Fruit fly (Drosophila melanogaster) whole organism, embryonic: ENCODE data around the gene Atg12.

Source experiments
- CG11085 ChIP-seq: fragments of 200-800 bp; sonication (Bioruptor generic); IDR thresholded peaks from 2 replicates; pipeline ENCODE4 v1.3.6; 2022; ENCODE audit warnings: missing biosample characterization, missing genetic modification characterization
- CG1233 ChIP-seq: fragments of 200-800 bp; sonication (Bioruptor generic); optimal IDR thresholded peaks from 4 replicates; lab custom pipeline; 2018; ENCODE audit warnings: missing biosample characterization, mild to moderate bottlenecking, missing genetic modification characterization
- CG12391 ChIP-seq: fragments of 200-800 bp; sonication (Bioruptor generic); optimal IDR thresholded peaks from 3 replicates; lab custom pipeline; 2018; ENCODE audit warnings: missing biosample characterization, mild to moderate bottlenecking, missing genetic modification characterization, moderate library complexity
- CG14860 ChIP-seq: fragments of 200-800 bp; sonication (Bioruptor generic); IDR thresholded peaks from 3 replicates; pipeline ENCODE4 v1.3.6; 2022; ENCODE audit warnings: missing biosample characterization, missing genetic modification characterization; ENCODE audit not compliant: partially characterized antibody
- CG15269 ChIP-seq: fragments of 200-800 bp; sonication (Bioruptor generic); optimal IDR thresholded peaks from 2 replicates; lab custom pipeline; 2018; ENCODE audit warnings: missing biosample characterization, mild to moderate bottlenecking, missing genetic modification characterization, moderate library complexity
- CG15696 ChIP-seq: fragments of 200-800 bp; sonication (Bioruptor generic); optimal IDR thresholded peaks from 2 replicates; lab custom pipeline; 2019; ENCODE audit warnings: missing biosample characterization, mild to moderate bottlenecking, missing genetic modification characterization, moderate library complexity
- CG17568 ChIP-seq: fragments of 200-800 bp; sonication (Bioruptor generic); optimal IDR thresholded peaks from 2 replicates; lab custom pipeline; 2018; ENCODE audit warnings: missing biosample characterization, mild to moderate bottlenecking, missing genetic modification characterization, moderate library complexity
- CG17829 ChIP-seq: fragments of 200-800 bp; optimal IDR thresholded peaks from 2 replicates; lab custom pipeline; 2019; ENCODE audit warnings: missing biosample characterization, mild to moderate bottlenecking, missing genetic modification characterization, moderate library complexity
- CG18011 ChIP-seq: fragments of 200-800 bp; sonication (Bioruptor generic); optimal IDR thresholded peaks from 2 replicates; lab custom pipeline; 2017; ENCODE audit warnings: missing biosample characterization, missing genetic modification characterization, mild to moderate bottlenecking, moderate library complexity, missing genotype
- CG2116 ChIP-seq: fragments of 200-800 bp; sonication (Bioruptor generic); optimal IDR thresholded peaks from 3 replicates; lab custom pipeline; 2018; ENCODE audit warnings: missing biosample characterization, mild to moderate bottlenecking, missing genetic modification characterization
- CG2202 ChIP-seq: fragments of 200-800 bp; sonication (Bioruptor generic); optimal IDR thresholded peaks from 2 replicates; lab custom pipeline; 2018; ENCODE audit warnings: missing biosample characterization, mild to moderate bottlenecking, missing genetic modification characterization
- CG2678 ChIP-seq: fragments of 200-800 bp; sonication (Bioruptor generic); optimal IDR thresholded peaks from 3 replicates; lab custom pipeline; 2019; ENCODE audit warnings: missing biosample characterization, mild to moderate bottlenecking, missing genetic modification characterization, moderate library complexity
- CG32767 ChIP-seq: fragments of 200-800 bp; sonication (Bioruptor generic); IDR thresholded peaks from 2 replicates; pipeline ENCODE4 v1.3.6; 2022; ENCODE audit warnings: missing biosample characterization, missing genetic modification characterization
- CG4730 ChIP-seq: fragments of 200-800 bp; sonication (Bioruptor generic); IDR thresholded peaks from 2 replicates; pipeline ENCODE4 v1.3.6; 2022; ENCODE audit warnings: missing biosample characterization, missing genetic modification characterization
- CG6854 ChIP-seq: fragments of 200-800 bp; sonication (Bioruptor generic); optimal IDR thresholded peaks from 3 replicates; lab custom pipeline; 2017; ENCODE audit warnings: missing biosample characterization, mild to moderate bottlenecking, missing genetic modification characterization
- CG8290 ChIP-seq, 3 experiments: fragments of 200-800 bp; sonication (Bioruptor generic); optimal IDR thresholded peaks; 2 replicates each; lab custom pipeline; 2016 to 2019; ENCODE audit warnings: missing biosample characterization in 3 of 3, missing genetic modification characterization in 3 of 3, mild to moderate bottlenecking in 2 of 3, moderate library complexity in 1 of 3
- CG8944 ChIP-seq: fragments of 200-800 bp; sonication (Bioruptor generic); optimal IDR thresholded peaks from 3 replicates; lab custom pipeline; 2016; ENCODE audit warnings: missing biosample characterization, missing genetic modification characterization
- Dbx ChIP-seq: fragments of 200-800 bp; sonication (Bioruptor generic); IDR thresholded peaks from 3 replicates; pipeline ENCODE4 v1.3.6; 2022; ENCODE audit warnings: missing biosample characterization, missing genetic modification characterization
- Dfd ChIP-seq, 2 experiments: fragments of >200 bp; optimal IDR thresholded peaks; 2 replicates each; lab custom pipeline; 2017; ENCODE audit warnings: missing biosample characterization in 2 of 2, missing genetic modification characterization in 2 of 2
- Ets65A ChIP-seq: fragments of 200-800 bp; sonication (Bioruptor generic); peaks from one replicate; lab custom pipeline; 2016; ENCODE audit warnings: missing biosample characterization, missing genetic modification characterization
- Ets97D ChIP-seq: fragments of 200-800 bp; sonication (Bioruptor generic); optimal IDR thresholded peaks from 3 replicates; lab custom pipeline; 2016; ENCODE audit warnings: missing biosample characterization, missing genetic modification characterization
- Gug ChIP-seq: fragments of 200-800 bp; sonication (Bioruptor generic); IDR thresholded peaks from 4 replicates; pipeline ENCODE4 v1.3.6; 2022; ENCODE audit warnings: missing biosample characterization, missing genetic modification characterization
- H15 ChIP-seq: fragments of 200-800 bp; sonication (Bioruptor generic); IDR thresholded peaks from 3 replicates; pipeline ENCODE4 v1.3.6; 2022; ENCODE audit warnings: missing biosample characterization, missing genetic modification characterization
- NC2β ChIP-seq: fragments of 200-800 bp; sonication (Bioruptor generic); optimal IDR thresholded peaks from 2 replicates; lab custom pipeline; 2016; ENCODE audit warnings: missing biosample characterization, missing genetic modification characterization
- Ravus ChIP-seq: fragments of 200-800 bp; sonication (Bioruptor generic); IDR thresholded peaks from 2 replicates; pipeline ENCODE4 v1.3.6; 2022; ENCODE audit warnings: missing biosample characterization, missing genetic modification characterization
- Rfx ChIP-seq: fragments of 200-800 bp; sonication (Bioruptor generic); IDR thresholded peaks from 2 replicates; pipeline ENCODE4 v1.3.6; 2022; ENCODE audit warnings: missing biosample characterization, missing genetic modification characterization
- abd-A ChIP-seq: fragments of 200-800 bp; sonication (Bioruptor generic); optimal IDR thresholded peaks from 3 replicates; lab custom pipeline; 2019; ENCODE audit warnings: missing biosample characterization, mild to moderate bottlenecking, missing genetic modification characterization, moderate library complexity
- ap ChIP-seq: fragments of 200-800 bp; sonication (Bioruptor generic); IDR thresholded peaks from 2 replicates; pipeline ENCODE4 v1.3.6; 2022; ENCODE audit warnings: missing biosample characterization, missing genetic modification characterization
- az2 ChIP-seq: fragments of 200-800 bp; sonication (Bioruptor generic); optimal IDR thresholded peaks from 3 replicates; lab custom pipeline; 2016; ENCODE audit warnings: missing biosample characterization, missing genetic modification characterization
- cas ChIP-seq: fragments of 200-800 bp; sonication (Bioruptor generic); IDR thresholded peaks from 2 replicates; pipeline ENCODE4 v1.3.6; 2022; ENCODE audit warnings: missing biosample characterization, missing genetic modification characterization
- chn ChIP-seq: fragments of 200-800 bp; sonication (Bioruptor generic); optimal IDR thresholded peaks from 2 replicates; lab custom pipeline; 2016; ENCODE audit warnings: missing biosample characterization, missing genetic modification characterization
- corto ChIP-seq: fragments of 200-800 bp; sonication (Bioruptor generic); optimal IDR thresholded peaks from 2 replicates; lab custom pipeline; 2016; ENCODE audit warnings: missing biosample characterization, mild to moderate bottlenecking, missing genetic modification characterization, moderate library complexity
- disco-r ChIP-seq: fragments of 200-800 bp; sonication (Bioruptor generic); optimal IDR thresholded peaks from 2 replicates; lab custom pipeline; 2016; ENCODE audit warnings: missing biosample characterization, missing genetic modification characterization
- ems ChIP-seq: fragments of 200-800 bp; sonication (Bioruptor generic); optimal IDR thresholded peaks from 3 replicates; lab custom pipeline; 2016; ENCODE audit warnings: missing biosample characterization, missing genetic modification characterization
- fd3F ChIP-seq: fragments of 200-800 bp; sonication (Bioruptor generic); optimal IDR thresholded peaks from 2 replicates; lab custom pipeline; 2018; ENCODE audit warnings: missing biosample characterization, mild to moderate bottlenecking, missing genetic modification characterization, moderate library complexity
- gce ChIP-seq: fragments of 200-800 bp; sonication (Bioruptor generic); IDR thresholded peaks from 3 replicates; pipeline ENCODE4 v1.3.6; 2022; ENCODE audit warnings: missing biosample characterization, missing genetic modification characterization
- hb ChIP-seq: fragments of 200-800 bp; sonication (Bioruptor generic); IDR thresholded peaks from 3 replicates; pipeline ENCODE4 v1.3.6; 2022; ENCODE audit warnings: missing biosample characterization, missing genetic modification characterization; ENCODE audit not compliant: partially characterized antibody
- klu ChIP-seq: fragments of 200-800 bp; sonication (Bioruptor generic); IDR thresholded peaks from 2 replicates; pipeline ENCODE4 v1.3.6; 2022; ENCODE audit warnings: missing biosample characterization, missing genetic modification characterization
- lov ChIP-seq, 2 experiments: fragments of 200-800 bp in 1 of 2; fragments of >200 bp in 1 of 2; sonication (Bioruptor generic) in 1 of 2; IDR thresholded peaks in 1 of 2; optimal IDR thresholded peaks in 1 of 2; 2 replicates in 1 of 2; 3 replicates in 1 of 2; pipeline versions ENCODE4 v1.3.6 to Lab custom; 2017 to 2022; ENCODE audit warnings: missing biosample characterization in 1 of 2, missing genetic modification characterization in 1 of 2
- nmo ChIP-seq: fragments of 200-800 bp; sonication (Bioruptor generic); optimal IDR thresholded peaks from 2 replicates; lab custom pipeline; 2018; ENCODE audit warnings: missing biosample characterization, mild to moderate bottlenecking, missing genetic modification characterization, moderate library complexity
- phol ChIP-seq: fragments of 200-800 bp; sonication (Bioruptor generic); optimal IDR thresholded peaks from 3 replicates; lab custom pipeline; 2018; ENCODE audit warnings: missing biosample characterization, mild to moderate bottlenecking, missing genetic modification characterization, moderate library complexity
- pros ChIP-seq: fragments of 200-800 bp; sonication (Bioruptor generic); optimal IDR thresholded peaks from 3 replicates; lab custom pipeline; 2019; ENCODE audit warnings: missing biosample characterization, mild to moderate bottlenecking, missing genetic modification characterization, moderate library complexity
- slp2 ChIP-seq: fragments of 200-800 bp; sonication (Bioruptor generic); optimal IDR thresholded peaks from 2 replicates; lab custom pipeline; 2016; ENCODE audit warnings: missing biosample characterization, missing genetic modification characterization
- tll ChIP-seq, 2 experiments: fragments of 200-800 bp in 1 of 2; fragments of >200 bp in 1 of 2; sonication (Bioruptor generic) in 1 of 2; optimal IDR thresholded peaks; 2 replicates each; lab custom pipeline; 2017 to 2019; ENCODE audit warnings: missing biosample characterization in 2 of 2, missing genetic modification characterization in 2 of 2, mild to moderate bottlenecking in 1 of 2, moderate library complexity in 1 of 2
- wdn ChIP-seq: fragments of 200-800 bp; sonication (Bioruptor generic); IDR thresholded peaks from 2 replicates; pipeline ENCODE4 v1.3.6; 2022; ENCODE audit warnings: missing biosample characterization, missing genetic modification characterization
- zen2 ChIP-seq: fragments of 200-800 bp; sonication (Bioruptor generic); IDR thresholded peaks from 3 replicates; pipeline ENCODE4 v1.3.6; 2022; ENCODE audit warnings: missing biosample characterization, missing genetic modification characterization; ENCODE audit not compliant: partially characterized antibody
- zfh2 ChIP-seq: fragments of 200-800 bp; sonication (Bioruptor generic); optimal IDR thresholded peaks from 2 replicates; lab custom pipeline; 2016; ENCODE audit warnings: missing biosample characterization, missing genetic modification characterization

The Atg12 gene

DNA sequence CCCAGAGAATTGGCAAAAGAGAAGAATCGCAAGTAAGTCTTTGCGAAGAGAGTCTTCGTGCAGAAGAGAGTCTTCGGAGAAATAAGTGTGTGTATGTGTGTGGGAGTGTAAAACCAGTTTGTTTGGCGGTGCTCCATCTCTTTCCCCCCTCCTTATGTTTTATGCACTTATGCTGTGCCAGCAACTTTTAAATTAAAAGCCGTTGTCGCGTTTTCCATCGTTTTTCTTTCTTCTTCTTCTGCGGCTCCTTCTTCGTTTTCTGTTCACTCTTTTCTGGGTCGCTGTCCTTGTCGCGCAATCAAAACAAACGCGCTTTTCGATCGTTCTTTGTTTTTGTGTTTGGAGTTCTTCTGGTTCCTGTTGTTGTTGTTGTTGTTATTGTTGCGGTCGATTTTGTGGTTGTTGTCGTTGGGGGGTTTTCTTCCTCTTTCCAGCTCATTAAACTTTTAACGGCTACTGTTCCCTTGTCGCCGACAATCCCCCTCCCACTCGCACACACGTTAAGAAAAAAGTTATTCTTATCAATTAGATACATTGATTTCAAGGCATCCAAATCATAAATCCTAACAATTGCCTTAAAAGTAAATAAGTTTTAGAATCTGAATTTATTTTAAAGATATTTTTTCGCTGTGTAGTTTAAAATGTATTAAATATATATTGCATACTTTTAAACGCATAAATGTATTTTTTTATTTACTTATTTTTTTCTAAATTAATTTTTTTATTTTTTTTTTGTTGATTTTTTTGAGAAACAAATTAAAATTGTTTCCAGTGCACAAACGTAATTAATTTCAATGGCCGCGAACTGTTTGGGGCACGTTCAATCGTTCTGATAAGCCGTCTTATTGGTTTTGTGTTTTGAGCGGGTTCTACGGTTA is 25.4 kb upstream of the Atg12 start (continued):
- TF ChIP-seq NC2β (no peak), CG6854 (GFP tag; lab: Kevin White, UChicago) (peak; percentile 14), CG8944 (GFP tag; lab: Kevin White, UChicago) (peak; percentile 11), CG15269 (tag; lab: Kevin White, UChicago) (peak; percentile 90), zen2 (no peak), CG2678 (tag; lab: Kevin White, UChicago) (peak; percentile 95), Ravus (GFP tag; lab: Robert Waterston, UW) (no peak; the same call in 1 of the 2 replicates), Dfd (GFP tag; optimal IDR thresholded peaks at IDR 0.05; lab: Kevin White, UChicago) (no peak), phol (tag; lab: Kevin White, UChicago) (peak; percentile 92), pros (GFP tag; lab: Kevin White, UChicago) (no peak), CG18011 (GFP tag; lab: Kevin White, UChicago) (no peak), cas (GFP tag; lab: Robert Waterston, UW) (0 out of 2 replicates have a peak, but pooled peaks have one; percentile 24), CG2202 (tag; lab: Kevin White, UChicago) (peak; percentile 89), CG8290 (GFP tag; optimal IDR thresholded peaks at IDR 0.05; lab: Kevin White, UChicago) (peak; percentile 48), CG8290 (tag; optimal IDR thresholded peaks at IDR 0.05; lab: Kevin White, UChicago) (no peak), abd-A (tag; lab: Kevin White, UChicago) (no peak), hb (no peak), gce (GFP tag; lab: Robert Waterston, UW) (peak; percentile 69; the same call in 2 of the 3 replicates), CG32767 (peak; percentile 82), Ets97D (GFP tag; lab: Kevin White, UChicago) (no peak), CG11085 (GFP tag; lab: Robert Waterston, UW) (no peak), lov (optimal IDR thresholded peaks at IDR 0.05; lab: Kevin White, UChicago) (no peak), lov (GFP tag; IDR thresholded peaks at IDR 0.05; lab: Robert Waterston, UW) (no peak), ap (GFP tag; lab: Robert Waterston, UW) (no peak), Dbx (GFP tag; lab: Robert Waterston, UW) (0 out of 3 replicates have a peak, but pooled peaks have one; percentile 16), CG1233 (peak; percentile 86), CG14860 (GFP tag; lab: Robert Waterston, UW) (no peak), H15 (0 out of 3 replicates have a peak, but pooled peaks have one; percentile 46), CG15696 (tag; lab: Kevin White, UChicago) (peak; percentile 79), CG4730 (GFP tag; lab: Robert Waterston, UW) (peak; percentile 67), chn (GFP tag; lab: Kevin White, UChicago) (no peak), CG17568 (GFP tag; lab: Kevin White, UChicago) (no peak), tll (GFP tag; optimal IDR thresholded peaks at IDR 0.05; lab: Kevin White, UChicago) (no peak), nmo (GFP tag; lab: Kevin White, UChicago) (peak; percentile 96), ems (peak; percentile 59), az2 (GFP tag; lab: Kevin White, UChicago) (peak; percentile 64), Gug (GFP tag; lab: Robert Waterston, UW) (0 out of 4 replicates have a peak, but pooled peaks have one; percentile 30), zfh2 (GFP tag; lab: Kevin White, UChicago) (no peak), klu (GFP tag; lab: Robert Waterston, UW) (peak; percentile 69; the same call in 1 of the 2 replicates), CG2116 (GFP tag; lab: Kevin White, UChicago) (peak; percentile 30), Rfx (GFP tag; lab: Robert Waterston, UW) (peak; percentile 68; the same call in 1 of the 2 replicates), corto (GFP tag; lab: Kevin White, UChicago) (no peak), slp2 (GFP tag; lab: Kevin White, UChicago) (peak; percentile 35), disco-r (no peak), Ets65A (GFP tag; lab: Kevin White, UChicago) (peak; percentile 96), CG17829 (peak; percentile 96), CG12391 (tag; lab: Kevin White, UChicago) (peak; percentile 95), wdn (GFP tag; lab: Robert Waterston, UW) (no peak; the same call in 1 of the 2 replicates), fd3F (GFP tag; lab: Kevin White, UChicago) (peak; percentile 81)
